Fruit fly (Drosophila melanogaster) whole organism, wandering third instar larva: ENCODE results near the gene rdx.
A peak's percentile ranks its signal among the peaks of the same experiment; 100 is the strongest.

ENCODE experiments used
- Abd-B ChIP-seq: fragments of >200 bp; optimal IDR thresholded peaks from 2 replicates; lab custom pipeline; 2017; ENCODE audit warnings: missing biosample characterization, missing genetic modification characterization
- CG32264 ChIP-seq: fragments of 200-800 bp; sonication (Bioruptor generic); optimal IDR thresholded peaks from 2 replicates; lab custom pipeline; 2016; ENCODE audit warnings: missing biosample characterization, missing genetic modification characterization
- CG9705 ChIP-seq: fragments of 200-800 bp; sonication (Bioruptor generic); optimal IDR thresholded peaks from 2 replicates; lab custom pipeline; 2018; ENCODE audit warnings: missing biosample characterization, mild to moderate bottlenecking, missing genetic modification characterization
- CrebA ChIP-seq: fragments of 200-800 bp; sonication (Bioruptor generic); optimal IDR thresholded peaks from 2 replicates; lab custom pipeline; 2016; ENCODE audit warnings: missing biosample characterization, mild to moderate bottlenecking, missing genetic modification characterization, borderline replicate concordance
- Dfd ChIP-seq: fragments of >200 bp; optimal IDR thresholded peaks from 2 replicates; lab custom pipeline; 2017; ENCODE audit warnings: missing biosample characterization, missing genetic modification characterization
- Dif ChIP-seq: fragments of 200-275, 200-300 bp; sonication (Bioruptor generic); optimal IDR thresholded peaks from 2 replicates; lab custom pipeline; 2018; ENCODE audit warnings: missing biosample characterization, missing genetic modification characterization; ENCODE audit not compliant: partially characterized antibody
- GATAd ChIP-seq: sonication (Bioruptor generic); optimal IDR thresholded peaks from 2 replicates; lab custom pipeline; 2016; ENCODE audit warnings: missing biosample characterization, missing genetic modification characterization
- HLH106 ChIP-seq: fragments of 200-800 bp; optimal IDR thresholded peaks from 3 replicates; lab custom pipeline; 2019; ENCODE audit warnings: missing biosample characterization, mild to moderate bottlenecking, missing genetic modification characterization, moderate library complexity
- Hnf4 ChIP-seq: fragments of 200-800 bp; sonication (Bioruptor generic); optimal IDR thresholded peaks from 2 replicates; lab custom pipeline; 2016; ENCODE audit warnings: missing biosample characterization, mild to moderate bottlenecking, missing genetic modification characterization
- Hr78 ChIP-seq: fragments of >200 bp; optimal IDR thresholded peaks from 2 replicates; lab custom pipeline; 2017; ENCODE audit warnings: missing biosample characterization, missing genetic modification characterization
- Hr83 ChIP-seq: fragments of 200-300 bp; sonication (Bioruptor generic); optimal IDR thresholded peaks from 2 replicates; lab custom pipeline; 2016; ENCODE audit warnings: missing biosample characterization, mild to moderate bottlenecking, missing genetic modification characterization, moderate library complexity; ENCODE audit not compliant: poor library complexity, severe bottlenecking
- Mio ChIP-seq: sonication (Bioruptor generic); optimal IDR thresholded peaks from 2 replicates; lab custom pipeline; 2016; ENCODE audit warnings: missing biosample characterization, missing genetic modification characterization
- Myc ChIP-seq: fragments of >200 bp; optimal IDR thresholded peaks from 2 replicates; lab custom pipeline; 2017
- N ChIP-seq: fragments of >200 bp; optimal IDR thresholded peaks from 2 replicates; lab custom pipeline; 2018; ENCODE audit warnings: missing biosample characterization, missing external identifiers, missing genetic modification characterization
- Rel ChIP-seq, 2 experiments: fragments of 200-800 bp; sonication (Bioruptor generic) in 1 of 2; optimal IDR thresholded peaks; 2 replicates in 1 of 2; 3 replicates in 1 of 2; lab custom pipeline; 2016 to 2019; ENCODE audit warnings: mild to moderate bottlenecking in 2 of 2, missing biosample characterization in 2 of 2, missing genetic modification characterization in 2 of 2, moderate library complexity in 1 of 2
- Sp1 ChIP-seq: fragments of 200-800 bp; sonication (Bioruptor generic); optimal IDR thresholded peaks from 3 replicates; lab custom pipeline; 2019; ENCODE audit warnings: missing biosample characterization, mild to moderate bottlenecking, missing genetic modification characterization, moderate library complexity
- Vsx2 ChIP-seq: fragments of 200-300, 225-300 bp; sonication (Bioruptor generic); optimal IDR thresholded peaks from 2 replicates; lab custom pipeline; 2018; ENCODE audit warnings: missing biosample characterization, missing genetic modification characterization; ENCODE audit not compliant: partially characterized antibody
- br ChIP-seq: fragments of 200-800 bp; sonication (Bioruptor generic); optimal IDR thresholded peaks from 2 replicates; lab custom pipeline; 2016; ENCODE audit warnings: missing biosample characterization, missing genetic modification characterization
- brk ChIP-seq: fragments of 200-800 bp; sonication (Bioruptor generic); optimal IDR thresholded peaks from 2 replicates; lab custom pipeline; 2016; ENCODE audit warnings: missing biosample characterization, mild to moderate bottlenecking, missing genetic modification characterization
- dl ChIP-seq, 2 experiments: fragments of 175-275, 200-275 bp in 1 of 2; fragments of 200-275 bp in 1 of 2; sonication (Bioruptor generic); optimal IDR thresholded peaks; lab custom pipeline; 2018; ENCODE audit warnings: mild to moderate bottlenecking in 2 of 2, missing biosample characterization in 2 of 2, missing genetic modification characterization in 2 of 2, moderate library complexity in 2 of 2; ENCODE audit not compliant: partially characterized antibody in 2 of 2, insufficient read depth in 1 of 2
- dmrt93B ChIP-seq: fragments of 200-800 bp; sonication (Bioruptor generic); optimal IDR thresholded peaks from 2 replicates; lab custom pipeline; 2018; ENCODE audit warnings: missing biosample characterization, mild to moderate bottlenecking, missing genetic modification characterization
- ey ChIP-seq: fragments of 200-800 bp; sonication (Bioruptor generic); optimal IDR thresholded peaks from 2 replicates; lab custom pipeline; 2016; ENCODE audit warnings: missing biosample characterization, missing genetic modification characterization
- foxo ChIP-seq, 2 experiments: fragments of 200-800 bp; sonication (Bioruptor generic); optimal IDR thresholded peaks; 2 replicates in 1 of 2; 3 replicates in 1 of 2; lab custom pipeline; 2016 to 2017; ENCODE audit warnings: missing biosample characterization in 2 of 2, missing genetic modification characterization in 2 of 2
- fru ChIP-seq: fragments of 200-800 bp; sonication (Bioruptor generic); optimal IDR thresholded peaks from 3 replicates; lab custom pipeline; 2016; ENCODE audit warnings: missing biosample characterization, mild to moderate bottlenecking, missing genetic modification characterization
- h ChIP-seq: fragments of 200-800 bp; sonication (Bioruptor generic); optimal IDR thresholded peaks from 3 replicates; lab custom pipeline; 2016; ENCODE audit warnings: missing biosample characterization, mild to moderate bottlenecking, missing genetic modification characterization
- jim ChIP-seq: fragments of 175-275, 200-325 bp; sonication (Bioruptor generic); optimal IDR thresholded peaks from 2 replicates; lab custom pipeline; 2016; ENCODE audit warnings: missing biosample characterization, mild to moderate bottlenecking, missing genetic modification characterization
- lola ChIP-seq: fragments of >200 bp; optimal IDR thresholded peaks from 2 replicates; lab custom pipeline; 2017; ENCODE audit warnings: missing biosample characterization, missing genetic modification characterization
- pan ChIP-seq: fragments of >200 bp; optimal IDR thresholded peaks from 2 replicates; lab custom pipeline; 2017
- psq ChIP-seq: fragments of 200-800 bp; sonication (Bioruptor generic); optimal IDR thresholded peaks from 3 replicates; lab custom pipeline; 2017; ENCODE audit warnings: missing biosample characterization, mild to moderate bottlenecking, missing genetic modification characterization, moderate library complexity
- rgr ChIP-seq: fragments of 200-800 bp; sonication (Bioruptor generic); optimal IDR thresholded peaks from 3 replicates; lab custom pipeline; 2016; ENCODE audit warnings: missing biosample characterization, mild to moderate bottlenecking, missing genetic modification characterization
- sage ChIP-seq: fragments of 200-800 bp; sonication (Bioruptor generic); optimal IDR thresholded peaks from 2 replicates; lab custom pipeline; 2016; ENCODE audit warnings: missing biosample characterization, mild to moderate bottlenecking, missing genetic modification characterization
- sv ChIP-seq: fragments of 200-800 bp; sonication (Bioruptor generic); optimal IDR thresholded peaks from 3 replicates; lab custom pipeline; 2016; ENCODE audit warnings: missing biosample characterization, missing genetic modification characterization
- tai ChIP-seq: sonication (Bioruptor generic); optimal IDR thresholded peaks from 2 replicates; lab custom pipeline; 2016; ENCODE audit warnings: missing biosample characterization, missing genetic modification characterization
- usp ChIP-seq: fragments of >200 bp; optimal IDR thresholded peaks from 2 replicates; lab custom pipeline; 2017; ENCODE audit warnings: missing biosample characterization, missing genetic modification characterization
- woc ChIP-seq: sonication (Bioruptor generic); optimal IDR thresholded peaks from 2 replicates; lab custom pipeline; 2016; ENCODE audit warnings: missing biosample characterization, mild to moderate bottlenecking, missing genetic modification characterization

rdx gene

DNA sequence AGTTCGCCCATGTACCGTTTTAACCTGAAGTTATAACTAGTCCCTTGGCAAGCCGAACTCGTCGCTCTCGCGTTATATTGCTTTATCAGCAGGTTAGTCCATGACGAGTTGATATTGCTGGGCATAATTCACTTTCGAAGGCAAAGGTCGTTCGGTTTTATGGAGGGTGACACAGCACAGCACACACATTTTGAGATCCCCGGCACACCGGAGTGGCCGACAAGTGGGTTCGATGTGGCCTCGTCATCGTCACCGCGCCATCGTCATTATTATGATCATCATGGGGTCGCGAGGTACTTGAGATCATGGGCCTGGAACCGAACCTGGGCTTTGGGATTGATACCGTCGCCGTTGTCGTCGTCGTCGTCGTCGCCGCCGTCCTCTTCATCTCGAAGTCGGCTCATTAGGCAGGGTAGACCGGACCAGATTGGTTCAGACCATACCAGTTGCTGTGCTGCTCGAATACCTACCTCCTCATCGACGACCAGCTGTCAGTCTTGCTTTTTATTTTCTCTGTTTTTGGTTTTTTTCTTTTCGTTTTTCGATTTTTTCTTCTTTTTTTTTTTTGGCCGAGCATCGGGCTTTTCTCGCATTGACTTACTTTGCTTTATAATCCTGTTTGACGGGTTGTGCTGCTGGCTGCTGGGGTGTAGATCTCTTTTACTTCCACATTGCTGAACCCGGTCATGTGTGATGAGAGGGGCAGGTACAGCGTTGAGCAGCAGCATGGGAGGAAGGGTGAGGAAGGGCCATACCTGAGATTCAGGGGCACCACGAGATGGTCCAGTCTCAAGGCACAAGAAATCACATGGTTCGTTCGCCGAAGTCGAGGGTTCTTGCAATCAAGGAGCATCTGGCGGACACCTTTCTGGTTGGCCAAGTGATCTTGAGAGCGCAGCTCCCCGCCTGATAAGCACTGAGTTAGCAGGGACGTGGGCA, 29.5 kb upstream of the rdx start:
- TF ChIP-seq CrebA (GFP tag; lab: Kevin White, UChicago) (peak; percentile 97), woc (GFP tag; lab: Kevin White, UChicago) (no peak), N (GFP tag; lab: Kevin White, UChicago) (no peak), ey (GFP tag; lab: Kevin White, UChicago) (no peak), h (GFP tag; lab: Kevin White, UChicago) (no peak), Rel (GFP tag; optimal IDR thresholded peaks at IDR 0.05; lab: Kevin White, UChicago) (peak; percentile 99), Rel (tag; optimal IDR thresholded peaks at IDR 0.05; lab: Kevin White, UChicago) (peak; percentile 22), rgr (GFP tag; lab: Kevin White, UChicago) (no peak), GATAd (no peak), Hr83 (GFP tag; lab: Kevin White, UChicago) (peak; percentile 36), Abd-B (GFP tag; lab: Kevin White, UChicago) (no peak), Vsx2 (GFP tag; lab: Kevin White, UChicago) (no peak), CG32264 (GFP tag; lab: Kevin White, UChicago) (peak; percentile 65), usp (GFP tag; lab: Kevin White, UChicago) (no peak), brk (peak; percentile 73), pan (lab: Kevin White, UChicago) (no peak), tai (GFP tag; lab: Kevin White, UChicago) (no peak), Dif (peak; percentile 30), Sp1 (GFP tag; lab: Kevin White, UChicago) (peak; percentile 82), CG9705 (no peak), Myc (lab: Kevin White, UChicago) (no peak), psq (peak; percentile 54), HLH106 (tag; lab: Kevin White, UChicago) (no peak), dl (GFP tag; optimal IDR thresholded peaks at IDR 0.05; lab: Kevin White, UChicago; ENCODE audit: insufficient read depth in 1 of 2, partially characterized antibody in 2 of 2) (peak in 1 of 2 experiments; percentile 0), dmrt93B (GFP tag; lab: Kevin White, UChicago) (no peak), Hr78 (no peak), br (GFP tag; lab: Kevin White, UChicago) (peak; percentile 43), Mio (GFP tag; lab: Kevin White, UChicago) (no peak), lola (GFP tag; lab: Kevin White, UChicago) (no peak), sage (GFP tag; lab: Kevin White, UChicago) (peak; percentile 83), fru (GFP tag; lab: Kevin White, UChicago) (peak; percentile 64), Hnf4 (GFP tag; lab: Kevin White, UChicago) (peak; percentile 36), foxo (GFP tag; optimal IDR thresholded peaks at IDR 0.05; lab: Kevin White, UChicago) (peak in 1 of 2 experiments; percentile 82), jim (GFP tag; lab: Kevin White, UChicago) (peak; percentile 12), Dfd (no peak)

DNA sequence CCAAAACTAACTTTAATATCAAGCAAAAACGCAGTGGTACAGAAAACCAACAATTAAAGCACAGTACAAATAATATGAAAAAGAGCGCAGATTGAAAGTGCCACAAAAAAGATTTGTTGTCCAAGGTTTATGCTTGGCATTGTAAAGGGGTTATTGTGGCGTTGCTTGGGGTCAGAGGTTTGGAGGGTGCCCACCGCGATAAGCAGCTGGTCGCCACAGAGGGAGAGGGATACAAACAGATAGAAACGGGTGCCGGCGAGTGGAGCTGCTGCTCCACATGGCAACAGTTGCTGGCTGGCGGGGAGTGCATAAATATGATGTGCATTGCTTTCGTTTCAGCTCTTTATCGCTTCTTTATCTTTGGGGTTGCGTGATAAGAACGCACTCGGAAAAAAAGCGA, 28.5 kb upstream of the rdx start:
- TF ChIP-seq psq (no peak), brk (no peak), rgr (GFP tag; lab: Kevin White, UChicago) (no peak), pan (lab: Kevin White, UChicago) (no peak), ey (GFP tag; lab: Kevin White, UChicago) (no peak), GATAd (no peak), br (GFP tag; lab: Kevin White, UChicago) (no peak), sv (GFP tag; lab: Kevin White, UChicago) (no peak), dl (GFP tag; optimal IDR thresholded peaks at IDR 0.05; lab: Kevin White, UChicago; ENCODE audit: insufficient read depth in 1 of 2, partially characterized antibody in 2 of 2) (no peak), tai (GFP tag; lab: Kevin White, UChicago) (no peak), Hr78 (no peak), Mio (GFP tag; lab: Kevin White, UChicago) (no peak)
